Worm (Caenorhabditis elegans) whole organism, mixed stage, embryonic: ENCODE measurements around the gene F46F5.14.

Source experiments
- nhr-28 ChIP-seq: fragments of 150-350 bp; optimal IDR thresholded peaks from 2 replicates; lab custom pipeline; 2014; ENCODE audit warnings: missing biosample characterization, missing genetic modification characterization
- snpc-4 ChIP-seq: fragments of 150-350 bp; optimal IDR thresholded peaks from 2 replicates; lab custom pipeline; 2014; ENCODE audit warnings: missing biosample characterization, missing genetic modification characterization

DNA sequence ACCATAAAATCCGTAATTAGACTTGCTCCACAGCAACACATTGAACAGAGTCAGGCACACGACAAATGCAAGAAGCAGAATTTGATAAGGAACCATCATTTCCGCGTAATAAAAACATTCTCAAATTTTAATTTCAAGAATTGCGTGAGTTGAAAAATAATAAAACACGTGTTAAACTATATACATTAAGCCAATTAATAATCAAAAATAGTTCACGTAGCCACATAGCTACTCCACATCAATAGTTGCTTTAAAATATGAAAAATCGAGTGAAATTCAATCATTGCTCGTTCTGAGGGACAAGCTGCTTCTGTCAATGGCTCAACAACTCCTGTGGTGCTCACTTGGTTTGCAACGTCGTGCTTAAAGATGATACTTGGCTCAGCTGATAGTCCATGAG, 16.9 kb upstream of the F46F5.14 start, which contains the start of gene Y39F10A.3:
- TF ChIP-seq nhr-28 (no peak), snpc-4 (no peak)
